Worm (Caenorhabditis elegans): Measurements from ENCODE around the gene Y44A6D.1.

Y44A6D.1 gene

DNA sequence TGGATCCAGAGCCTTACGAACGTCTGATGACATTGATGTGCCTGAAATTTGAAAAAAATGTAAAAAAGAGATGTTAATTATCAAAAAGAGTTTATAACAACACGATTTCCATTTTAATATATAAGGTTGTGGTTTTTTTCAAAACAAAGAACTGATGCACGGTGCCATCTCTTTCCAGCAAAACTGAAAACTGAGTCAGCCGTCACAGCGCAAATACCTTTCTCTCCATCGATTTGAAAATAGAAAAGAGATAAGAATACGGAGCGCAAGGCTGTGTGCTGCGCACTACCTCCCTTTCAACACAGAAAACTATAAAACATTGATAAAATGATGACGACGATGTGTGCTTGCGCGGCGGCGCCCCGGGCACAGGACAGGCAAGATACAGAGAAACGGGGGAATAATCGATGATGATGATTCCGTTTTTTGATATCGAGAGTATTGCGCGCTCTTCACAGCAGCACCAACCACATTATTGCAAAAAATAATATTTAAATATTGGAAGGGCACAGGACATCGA, 2.6 kb upstream of the Y44A6D.1 start, which contains the start of gene Y44A6D.3:
TSS of gene Y44A6D.3 (minus strand) at position 51 of the 520 bp plus-strand sequence.
- TF ChIP-seq ceh-8 (GFP tag; optimal IDR thresholded peaks at IDR 0.05) (no peak), rnt-1 (tag; optimal IDR thresholded peaks at IDR 0.05) (no peak), vab-15 (tag; optimal IDR thresholded peaks at IDR 0.05) (no peak), tlp-1 (tag; optimal IDR thresholded peaks at IDR 0.05) (no peak), ces-1 (GFP tag; optimal IDR thresholded peaks at IDR 0.05) (no peak), nhr-76 (tag; optimal IDR thresholded peaks at IDR 0.05) (no peak), elt-2 (tag; optimal IDR thresholded peaks at IDR 0.05) (peak; percentile 46), efl-3 (GFP tag; optimal IDR thresholded peaks at IDR 0.05) (no peak), dsc-1 (tag; optimal IDR thresholded peaks at IDR 0.05) (peak; percentile 19), efl-1 (optimal IDR thresholded peaks at IDR 0.05) (no peak), efl-1 (GFP tag; optimal IDR thresholded peaks at IDR 0.05 in 1 of 2) (peak in 1 of 2 experiments; percentile 68), grh-1 (GFP tag; IDR thresholded peaks at IDR 0.05) (no peak), fos-1 (tag; optimal IDR thresholded peaks at IDR 0.05) (no peak), lin-35 (GFP tag; optimal IDR thresholded peaks at IDR 0.05) (peak in 1 of 2 experiments; percentile 10)

DNA sequence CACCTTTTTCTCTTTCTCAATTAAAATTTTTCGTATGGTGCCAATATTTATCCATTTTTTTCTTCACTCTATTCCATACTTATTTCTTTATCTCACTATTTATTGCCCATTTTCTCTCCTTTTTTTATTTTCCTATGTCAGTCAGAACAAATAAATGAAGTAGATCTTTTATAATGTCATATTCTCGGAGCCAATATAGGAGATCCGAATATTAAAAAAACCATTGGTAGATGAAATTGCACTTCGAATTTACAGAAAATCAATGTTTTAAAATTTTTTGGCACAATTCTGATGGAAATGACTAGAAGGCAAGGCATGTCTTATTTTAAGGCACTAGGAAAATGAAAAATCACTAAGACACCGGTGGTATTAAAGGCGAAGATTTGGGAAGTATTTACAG, 783 bp upstream of the Y44A6D.1 start:
- TF ChIP-seq C34B4.2 (tag; optimal IDR thresholded peaks at IDR 0.05) (no peak), sup-37 (GFP tag; optimal IDR thresholded peaks at IDR 0.05) (no peak), nhr-20 (tag; optimal IDR thresholded peaks at IDR 0.05) (no peak), mab-9 (GFP tag; IDR thresholded peaks at IDR 0.05) (no peak), nhr-90 (tag; optimal IDR thresholded peaks at IDR 0.05; ENCODE audit: poor library complexity) (no peak), lin-14 (GFP tag; optimal IDR thresholded peaks at IDR 0.05) (no peak), nhr-76 (tag; optimal IDR thresholded peaks at IDR 0.05) (no peak), pag-3 (tag; optimal IDR thresholded peaks at IDR 0.05; ENCODE audit: borderline replicate concordance, insufficient read depth) (no peak), mep-1 (tag; optimal IDR thresholded peaks at IDR 0.05) (no peak), egl-13 (tag; optimal IDR thresholded peaks at IDR 0.05) (no peak), jun-1 (tag; optimal IDR thresholded peaks at IDR 0.05) (no peak), ztf-11 (tag; optimal IDR thresholded peaks at IDR 0.05) (no peak), unc-86 (tag; optimal IDR thresholded peaks at IDR 0.05) (no peak), fos-1 (tag; optimal IDR thresholded peaks at IDR 0.05) (no peak), zag-1 (tag; optimal IDR thresholded peaks at IDR 0.05) (no peak), efl-1 (optimal IDR thresholded peaks at IDR 0.05) (no peak), efl-1 (GFP tag; optimal IDR thresholded peaks at IDR 0.05 in 1 of 2) (no peak), nhr-77 (tag; optimal IDR thresholded peaks at IDR 0.05) (no peak), nhr-28 (tag; optimal IDR thresholded peaks at IDR 0.05) (no peak), C04F5.9 (tag; optimal IDR thresholded peaks at IDR 0.05) (no peak)

DNA sequence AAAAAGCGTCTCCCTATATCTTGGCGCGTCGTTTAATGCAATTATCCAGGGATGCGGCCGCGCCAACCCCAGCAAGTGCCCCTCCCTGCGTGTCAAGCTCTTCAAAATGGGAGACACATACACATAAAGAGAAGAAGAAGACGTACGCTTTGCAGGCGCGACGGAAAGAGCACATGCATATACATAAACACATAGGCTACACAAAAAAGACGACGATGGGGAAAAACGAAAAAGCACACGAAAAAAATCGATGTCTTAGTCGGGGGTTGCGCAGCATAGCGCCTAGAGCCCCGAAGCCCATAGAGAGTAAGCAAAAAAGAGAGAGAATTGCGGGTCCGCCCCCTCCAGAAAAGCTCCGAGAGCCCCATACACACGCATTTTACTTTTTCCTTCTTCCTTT, 728 bp downstream of the Y44A6D.1 start, which contains the start of gene tpan-1:
TSS of gene tpan-1 (plus strand) at position 398 of the 400 bp plus-strand sequence.
- peak; percentile 19 for TF ChIP-seq dsc-1 (tag; optimal IDR thresholded peaks at IDR 0.05)
- no peak for TF ChIP-seq tlp-1 (tag; optimal IDR thresholded peaks at IDR 0.05)
- TF ChIP-seq nhr-20 (tag; optimal IDR thresholded peaks at IDR 0.05) = peak; percentile 7
- no peak for TF ChIP-seq nhr-11 (tag; optimal IDR thresholded peaks at IDR 0.05)
- TF ChIP-seq egl-13 (tag; optimal IDR thresholded peaks at IDR 0.05) = peak; percentile 43
- TF ChIP-seq fos-1 (tag; optimal IDR thresholded peaks at IDR 0.05) = no peak
- no peak for TF ChIP-seq nhr-85 (tag)
- TF ChIP-seq mab-9 (GFP tag; IDR thresholded peaks at IDR 0.05) = peak; percentile 48; the same call in 1 of the 2 replicates
- no peak for TF ChIP-seq unc-30 (tag; optimal IDR thresholded peaks at IDR 0.05)
- TF ChIP-seq sox-4 (tag; optimal IDR thresholded peaks at IDR 0.05) = no peak
- TF ChIP-seq ceh-63 (GFP tag; optimal IDR thresholded peaks at IDR 0.05) = no peak
- no peak for TF ChIP-seq lin-13 (GFP tag; optimal IDR thresholded peaks at IDR 0.05)
- no peak for TF ChIP-seq aly-2 (tag; optimal IDR thresholded peaks at IDR 0.05)
- no peak for TF ChIP-seq vab-15 (tag; optimal IDR thresholded peaks at IDR 0.05)
- TF ChIP-seq pag-3 (tag; optimal IDR thresholded peaks at IDR 0.05; ENCODE audit: borderline replicate concordance, insufficient read depth) = no peak
- peak; percentile 25 for TF ChIP-seq pax-3 (tag; optimal IDR thresholded peaks at IDR 0.05)
- TF ChIP-seq isw-1 (GFP tag; IDR thresholded peaks at IDR 0.05) = peak; percentile 40
- TF ChIP-seq blmp-1 (tag; optimal IDR thresholded peaks at IDR 0.05) = no peak
- no peak for TF ChIP-seq ets-5 (GFP tag; IDR thresholded peaks at IDR 0.05)
- TF ChIP-seq elt-3 (tag; optimal IDR thresholded peaks at IDR 0.05) = no peak
- TF ChIP-seq C16A3.4 (tag; optimal IDR thresholded peaks at IDR 0.05) = no peak
- TF ChIP-seq alr-1 (tag; optimal IDR thresholded peaks at IDR 0.05; ENCODE audit: borderline replicate concordance) = no peak
- TF ChIP-seq efl-1 (optimal IDR thresholded peaks at IDR 0.05) = peak; percentile 7 to 9
- TF ChIP-seq efl-1 (GFP tag; optimal IDR thresholded peaks at IDR 0.05 in 1 of 2) = peak; percentile 1 to 83
- TF ChIP-seq nhr-28 (tag; optimal IDR thresholded peaks at IDR 0.05) = no peak
- TF ChIP-seq pqm-1 (tag; optimal IDR thresholded peaks at IDR 0.05) = no peak
- TF ChIP-seq nhr-90 (tag; optimal IDR thresholded peaks at IDR 0.05; ENCODE audit: poor library complexity) = no peak
- TF ChIP-seq jun-1 (tag; optimal IDR thresholded peaks at IDR 0.05) = no peak
- TF ChIP-seq unc-98 (GFP tag; IDR thresholded peaks at IDR 0.05) = no peak
- no peak for TF ChIP-seq unc-62 (GFP tag; optimal IDR thresholded peaks at IDR 0.05)
- TF ChIP-seq efl-3 (GFP tag; optimal IDR thresholded peaks at IDR 0.05) = no peak

All from whole organism, L1 larva.